Worm (Caenorhabditis elegans): Measurements from ENCODE around the gene oac-15.
A peak's percentile ranks its signal among the peaks of the same experiment; 100 is the strongest.

The oac-15 gene

ce11 chrV:16213323-16213722 is 3.6 kb upstream of the oac-15 start:
- peak; percentile 39 for TF ChIP-seq nhr-23 (tag; optimal IDR thresholded peaks at IDR 0.05)
- TF ChIP-seq nhr-67 (tag; optimal IDR thresholded peaks at IDR 0.05), result no peak
- TF ChIP-seq elt-3 (tag; optimal IDR thresholded peaks at IDR 0.05), result peak in 2 of 3 experiments; percentile 26 to 43
- TF ChIP-seq snpc-4 (tag; optimal IDR thresholded peaks at IDR 0.05), result no peak
- peak; percentile 14 for TF ChIP-seq nhr-25 (tag; optimal IDR thresholded peaks at IDR 0.05)
- no peak for TF ChIP-seq mdl-1 (tag; optimal IDR thresholded peaks at IDR 0.05)
- peak; percentile 93 for TF ChIP-seq nhr-43 (tag; optimal IDR thresholded peaks at IDR 0.05; ENCODE audit: poor library complexity, severe bottlenecking)
- TF ChIP-seq nfya-1 (tag; optimal IDR thresholded peaks at IDR 0.05; ENCODE audit: insufficient read depth), result no peak

- TF ChIP-seq nhr-43 (tag; optimal IDR thresholded peaks at IDR 0.05; ENCODE audit: poor library complexity, severe bottlenecking), result peak; percentile 26
- TF ChIP-seq ceh-28 (tag; optimal IDR thresholded peaks at IDR 0.05), result no peak
- no peak for TF ChIP-seq skn-1 (tag; optimal IDR thresholded peaks at IDR 0.05)
Observed at ce11 chrV:16211713-16212112, 2.0 kb upstream of the oac-15 start.

ce11 chrV:16210257-16211002 is 693 bp upstream of the oac-15 start, which contains the start of gene F11A5.16:
Gene F11A5.16 (plus strand): TSS chrV:16210952.
- TF ChIP-seq ztf-11 (tag; optimal IDR thresholded peaks at IDR 0.05) (no peak), nhr-23 (tag; optimal IDR thresholded peaks at IDR 0.05) (no peak), nhr-12 (tag; optimal IDR thresholded peaks at IDR 0.05) (no peak), elt-1 (tag; optimal IDR thresholded peaks at IDR 0.05) (no peak), nhr-25 (tag; optimal IDR thresholded peaks at IDR 0.05) (no peak), unc-39 (tag; optimal IDR thresholded peaks at IDR 0.05) (no peak), elt-2 (tag; optimal IDR thresholded peaks at IDR 0.05) (no peak), lin-39 (tag; optimal IDR thresholded peaks at IDR 0.05) (no peak), ceh-82 (tag; optimal IDR thresholded peaks at IDR 0.05) (no peak), nhr-237 (tag; optimal IDR thresholded peaks at IDR 0.05) (no peak), tbx-2 (tag; optimal IDR thresholded peaks at IDR 0.05) (no peak), ceh-28 (tag; optimal IDR thresholded peaks at IDR 0.05) (no peak), nhr-11 (tag; optimal IDR thresholded peaks at IDR 0.05) (no peak), lsy-12 (tag; optimal IDR thresholded peaks at IDR 0.05) (no peak), mdl-1 (tag; optimal IDR thresholded peaks at IDR 0.05) (no peak), nhr-76 (tag; optimal IDR thresholded peaks at IDR 0.05) (no peak), pqm-1 (tag; optimal IDR thresholded peaks at IDR 0.05) (no peak)

- TF ChIP-seq fkh-10 (GFP tag; optimal IDR thresholded peaks at IDR 0.05) (no peak), ztf-11 (tag; optimal IDR thresholded peaks at IDR 0.05) (no peak), hmg-11 (tag; optimal IDR thresholded peaks at IDR 0.05) (no peak), lsy-12 (tag; optimal IDR thresholded peaks at IDR 0.05) (no peak), snpc-4 (tag; optimal IDR thresholded peaks at IDR 0.05) (no peak), pha-4 (tag; optimal IDR thresholded peaks at IDR 0.05) (no peak), elt-1 (tag; optimal IDR thresholded peaks at IDR 0.05) (no peak), nhr-43 (tag; optimal IDR thresholded peaks at IDR 0.05; ENCODE audit: poor library complexity, severe bottlenecking) (no peak), daf-12 (tag; optimal IDR thresholded peaks at IDR 0.05) (no peak), ama-1 (optimal IDR thresholded peaks at IDR 0.05) (no peak), ceh-16 (tag; optimal IDR thresholded peaks at IDR 0.05) (no peak), nhr-67 (tag; optimal IDR thresholded peaks at IDR 0.05) (no peak), fkh-2 (tag; optimal IDR thresholded peaks at IDR 0.05) (no peak), R02D3.7 (tag; optimal IDR thresholded peaks at IDR 0.05) (no peak), eor-1 (tag; optimal IDR thresholded peaks at IDR 0.05) (no peak), nhr-28 (tag; optimal IDR thresholded peaks at IDR 0.05) (no peak)
Observed at ce11 chrV:16204888-16205287, 4.8 kb downstream of the oac-15 start, which contains the start of gene irld-26. Gene irld-26 (plus strand): TSS chrV:16205188.

ce11 chrV:16202618-16203017 is 7.1 kb downstream of the oac-15 start, which contains the start of gene F11A5.18:
Gene F11A5.18 (plus strand): TSS chrV:16202918.
- TF ChIP-seq elt-1 (tag; optimal IDR thresholded peaks at IDR 0.05) (no peak), R02D3.7 (tag; optimal IDR thresholded peaks at IDR 0.05) (no peak), fkh-2 (tag; optimal IDR thresholded peaks at IDR 0.05) (no peak), skn-1 (tag; optimal IDR thresholded peaks at IDR 0.05) (no peak), pqm-1 (tag; optimal IDR thresholded peaks at IDR 0.05) (no peak), pha-4 (tag; optimal IDR thresholded peaks at IDR 0.05) (no peak)

All from whole organism, L3 larva.